Worm (Caenorhabditis elegans) whole organism, L4 larva: Measurements from ENCODE around the gene acdh-6.

ENCODE experiments used
- F26F4.8 ChIP-seq: fragments of 200-800 bp; sonication (Bioruptor generic); conservative IDR thresholded peaks from 2 replicates; pipeline ENCODE4 v1.3.6; 2022; ENCODE audit warnings: missing genetic modification characterization, missing compliant biosample characterization
- F44E2.7 ChIP-seq: fragments of 200-800 bp; sonication (Bioruptor generic); IDR thresholded peaks from 2 replicates; pipeline ENCODE4 v2.1.2; 2022; ENCODE audit warnings: missing genetic modification characterization, missing compliant biosample characterization
- R02D3.7 ChIP-seq: fragments of 150-350 bp; sonication (generic microtip); optimal IDR thresholded peaks from 3 replicates; lab custom pipeline; 2014; ENCODE audit warnings: missing biosample characterization, missing genetic modification characterization
- ceh-28 ChIP-seq: fragments of 150-350 bp; optimal IDR thresholded peaks from 2 replicates; lab custom pipeline; 2014; ENCODE audit warnings: missing biosample characterization, missing genetic modification reagents, missing genetic modification characterization
- nhr-11 ChIP-seq: fragments of 150-350 bp; optimal IDR thresholded peaks from 2 replicates; lab custom pipeline; 2014; ENCODE audit warnings: missing biosample characterization, missing genetic modification characterization
- nhr-25 ChIP-seq: sonication (generic microtip); optimal IDR thresholded peaks from 2 replicates; lab custom pipeline; 2017; ENCODE audit warnings: missing genetic modification characterization, mild to moderate bottlenecking, missing compliant biosample characterization, antibody characterized with exemption, moderate library complexity, borderline replicate concordance; ENCODE audit not compliant: insufficient read depth
- pha-4 ChIP-seq, 2 experiments: fragments of 150-350 bp in 1 of 2; fragments of 200-800 bp in 1 of 2; sonication (Bioruptor generic) in 1 of 2; IDR thresholded peaks in 1 of 2; optimal IDR thresholded peaks in 1 of 2; 2 replicates each; pipeline versions ENCODE4 v1.3.6 to Lab custom; 2014 to 2022; ENCODE audit warnings: missing genetic modification characterization in 2 of 2, missing genetic modification reagents in 2 of 2, missing biosample characterization in 1 of 2, missing compliant biosample characterization in 1 of 2
- zag-1 ChIP-seq: fragments of 150-350 bp; optimal IDR thresholded peaks from 2 replicates; lab custom pipeline; 2014; ENCODE audit warnings: missing biosample characterization, missing genetic modification characterization

DNA sequence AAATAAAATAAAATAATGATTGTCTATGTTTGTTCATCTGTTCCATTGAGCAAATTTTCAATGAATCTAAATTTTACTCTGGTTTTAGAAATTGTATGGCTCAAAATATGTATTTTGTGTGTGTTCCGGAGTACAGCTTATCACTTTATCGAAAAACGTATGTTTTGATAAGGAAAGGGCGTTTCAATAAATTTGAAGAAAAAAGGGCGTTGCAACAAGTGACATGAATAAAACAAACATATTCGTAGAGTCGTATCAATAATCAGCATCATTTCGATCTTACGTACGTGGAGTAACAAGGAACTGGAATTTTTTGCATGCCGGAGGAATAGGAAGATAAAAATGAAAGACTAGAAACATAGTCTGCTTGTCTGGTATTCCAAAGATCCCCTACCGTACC is 33.2 kb downstream of the acdh-6 start:
- TF ChIP-seq F26F4.8 (GFP tag; lab: Robert Waterston, UW) (no peak), zag-1 (tag; lab: Kevin White, UChicago) (no peak), F44E2.7 (GFP tag; lab: Robert Waterston, UW) (no peak), nhr-11 (no peak), nhr-25 (tag; lab: Kevin White, UChicago) (no peak), R02D3.7 (tag; lab: Kevin White, UChicago) (no peak), ceh-28 (tag; lab: Kevin White, UChicago) (no peak), pha-4 (GFP tag; IDR thresholded peaks at IDR 0.05; lab: Robert Waterston, UW) (no peak), pha-4 (tag; optimal IDR thresholded peaks at IDR 0.05; lab: Kevin White, UChicago) (no peak)
